Fruit fly (Drosophila melanogaster): ENCODE results near the gene beg.

Gene beg

dm6 chr3L:17015663-17016575 lies 19.5 kb upstream of the beg start, which contains the start of the genes CG6664 and CG7728:
Gene CG6664 (minus strand): TSS chr3L:17016180.
Gene CG7728 (plus strand): TSS chr3L:17016536.
- TF ChIP-seq CG8478 (optimal IDR thresholded peaks at IDR 0.05) (no peak), usp (GFP tag; optimal IDR thresholded peaks at IDR 0.05) (no peak), psq (optimal IDR thresholded peaks at IDR 0.05) (no peak), Dll (optimal IDR thresholded peaks at IDR 0.05) (no peak), pan (optimal IDR thresholded peaks at IDR 0.05) (no peak), EcR (GFP tag; optimal IDR thresholded peaks at IDR 0.05) (no peak)

dm6 chr3L:17016576-17016917 lies 18.9 kb upstream of the beg start:
- TF ChIP-seq Dll (optimal IDR thresholded peaks at IDR 0.05), result peak; percentile 24
- no peak for TF ChIP-seq usp (GFP tag; optimal IDR thresholded peaks at IDR 0.05)

- TF ChIP-seq pan (optimal IDR thresholded peaks at IDR 0.05) (no peak), CG8478 (optimal IDR thresholded peaks at IDR 0.05) (no peak), EcR (GFP tag; optimal IDR thresholded peaks at IDR 0.05) (no peak), psq (optimal IDR thresholded peaks at IDR 0.05) (no peak), Dll (optimal IDR thresholded peaks at IDR 0.05) (no peak), usp (GFP tag; optimal IDR thresholded peaks at IDR 0.05) (no peak)
These were observed 12.7 kb upstream of the beg start, which contains the start of gene CG6652 for dm6 chr3L:17022756-17023155. Gene CG6652 (minus strand): TSS chr3L:17022856.

- no peak for TF ChIP-seq CG8478 (optimal IDR thresholded peaks at IDR 0.05)
These were observed 11.8 kb upstream of the beg start, which contains the start of gene a10 for dm6 chr3L:17023641-17024040. Gene a10 (minus strand): TSS chr3L:17023741.

dm6 chr3L:17024095-17024639 lies 11.3 kb upstream of the beg start, which contains the start of gene Fit2:
Gene Fit2 (plus strand): TSS chr3L:17024328.
- no peak for TF ChIP-seq usp (GFP tag; optimal IDR thresholded peaks at IDR 0.05)

dm6 chr3L:17027310-17027709 lies 8.2 kb upstream of the beg start, which contains the start of gene CG7730:
Gene CG7730 (plus strand): TSS chr3L:17027515.
- TF ChIP-seq CG8478 (optimal IDR thresholded peaks at IDR 0.05) (no peak), psq (optimal IDR thresholded peaks at IDR 0.05) (no peak), Dll (optimal IDR thresholded peaks at IDR 0.05) (no peak), pan (optimal IDR thresholded peaks at IDR 0.05) (no peak), usp (GFP tag; optimal IDR thresholded peaks at IDR 0.05) (no peak), EcR (GFP tag; optimal IDR thresholded peaks at IDR 0.05) (no peak)

- TF ChIP-seq CG8478 (optimal IDR thresholded peaks at IDR 0.05) (no peak), psq (optimal IDR thresholded peaks at IDR 0.05) (no peak), Dll (optimal IDR thresholded peaks at IDR 0.05) (peak; percentile 63)
These were observed 3.5 kb upstream of the beg start, which contains the start of gene Ilp8 for dm6 chr3L:17031971-17032370. Gene Ilp8 (minus strand): TSS chr3L:17032080.

- TF ChIP-seq EcR (GFP tag; optimal IDR thresholded peaks at IDR 0.05) (no peak), pan (optimal IDR thresholded peaks at IDR 0.05) (no peak), psq (optimal IDR thresholded peaks at IDR 0.05) (no peak), CG8478 (optimal IDR thresholded peaks at IDR 0.05) (no peak), Dll (optimal IDR thresholded peaks at IDR 0.05) (no peak), usp (GFP tag; optimal IDR thresholded peaks at IDR 0.05) (no peak)
These were observed 2.2 kb upstream of the beg start for dm6 chr3L:17033309-17033708.

dm6 chr3L:17042297-17042921 lies 6.9 kb downstream of the beg start, which contains the start of the genes scaf6 and Papst2:
Gene scaf6 (minus strand): TSS chr3L:17042574.
Gene Papst2 (plus strand): TSS chr3L:17042797.
- no peak for TF ChIP-seq usp (GFP tag; optimal IDR thresholded peaks at IDR 0.05)
- TF ChIP-seq pan (optimal IDR thresholded peaks at IDR 0.05), result no peak
- no peak for TF ChIP-seq EcR (GFP tag; optimal IDR thresholded peaks at IDR 0.05)
- TF ChIP-seq Dll (optimal IDR thresholded peaks at IDR 0.05), result no peak
- no peak for TF ChIP-seq CG8478 (optimal IDR thresholded peaks at IDR 0.05)
- no peak for TF ChIP-seq psq (optimal IDR thresholded peaks at IDR 0.05)

- TF ChIP-seq psq (optimal IDR thresholded peaks at IDR 0.05), result no peak
- no peak for TF ChIP-seq Dll (optimal IDR thresholded peaks at IDR 0.05)
- TF ChIP-seq EcR (GFP tag; optimal IDR thresholded peaks at IDR 0.05), result no peak
- TF ChIP-seq pan (optimal IDR thresholded peaks at IDR 0.05), result no peak
- TF ChIP-seq usp (GFP tag; optimal IDR thresholded peaks at IDR 0.05), result no peak
- no peak for TF ChIP-seq CG8478 (optimal IDR thresholded peaks at IDR 0.05)
These were observed 9.3 kb downstream of the beg start, which contains the start of gene Pop5 for dm6 chr3L:17044799-17045198. Gene Pop5 (minus strand): TSS chr3L:17045038.

dm6 chr3L:17045431-17046238 lies 10.2 kb downstream of the beg start, which contains the start of gene TpnC73F:
Gene TpnC73F (plus strand): TSS chr3L:17046063.
- no peak for TF ChIP-seq CG8478 (optimal IDR thresholded peaks at IDR 0.05)
- TF ChIP-seq psq (optimal IDR thresholded peaks at IDR 0.05), result no peak
- TF ChIP-seq pan (optimal IDR thresholded peaks at IDR 0.05), result no peak
- no peak for TF ChIP-seq Dll (optimal IDR thresholded peaks at IDR 0.05)
- no peak for TF ChIP-seq usp (GFP tag; optimal IDR thresholded peaks at IDR 0.05)
- TF ChIP-seq EcR (GFP tag; optimal IDR thresholded peaks at IDR 0.05), result no peak
